Fruit fly (Drosophila melanogaster) whole organism, pupa: ENCODE results near the gene CG6431.

ENCODE experiments used
- CG17806 ChIP-seq: fragments of 200-800 bp; sonication (Bioruptor generic); optimal IDR thresholded peaks from 2 replicates; lab custom pipeline; 2018; ENCODE audit warnings: missing biosample characterization, mild to moderate bottlenecking, missing genetic modification characterization, moderate library complexity
- CG8159 ChIP-seq: fragments of 200-800 bp; sonication (Bioruptor generic); optimal IDR thresholded peaks from 3 replicates; lab custom pipeline; 2018; ENCODE audit warnings: missing biosample characterization, mild to moderate bottlenecking, missing genetic modification characterization, moderate library complexity
- EcR ChIP-seq: fragments of 200-800 bp; sonication (Bioruptor generic); optimal IDR thresholded peaks from 3 replicates; lab custom pipeline; 2019; ENCODE audit warnings: missing biosample characterization, missing genetic modification characterization, mild to moderate bottlenecking, moderate library complexity, missing genetic modification reagents

- no peak for TF ChIP-seq EcR
- TF ChIP-seq CG8159, result no peak
- no peak for TF ChIP-seq CG17806 (tag; lab: Kevin White, UChicago)
These were observed 46.6 kb downstream of the CG6431 start, which contains the start of gene CG17127 for dm6 chr2L:10770568-10770967.
